Worm (Caenorhabditis elegans) whole organism, mixed stage, embryonic: ENCODE data around the gene M117.6.

Experiments used
- ceh-39 ChIP-seq: fragments of 150-350 bp; optimal IDR thresholded peaks from 2 replicates; lab custom pipeline; 2014; ENCODE audit warnings: missing biosample characterization, missing genetic modification characterization
- nhr-237 ChIP-seq: fragments of 150-350 bp; optimal IDR thresholded peaks from 2 replicates; lab custom pipeline; 2014; ENCODE audit warnings: missing biosample characterization, missing genetic modification characterization
- nhr-28 ChIP-seq: fragments of 150-350 bp; optimal IDR thresholded peaks from 2 replicates; lab custom pipeline; 2014; ENCODE audit warnings: missing biosample characterization, missing genetic modification characterization
- sem-2 ChIP-seq: fragments of 200-800 bp; sonication (Bioruptor generic); optimal IDR thresholded peaks from 2 replicates; lab custom pipeline; 2018; ENCODE audit warnings: mild to moderate bottlenecking, missing genetic modification characterization, missing compliant biosample characterization
- unc-39 ChIP-seq: fragments of 150-350 bp; optimal IDR thresholded peaks from 2 replicates; lab custom pipeline; 2014; ENCODE audit warnings: missing biosample characterization, missing genetic modification characterization

DNA sequence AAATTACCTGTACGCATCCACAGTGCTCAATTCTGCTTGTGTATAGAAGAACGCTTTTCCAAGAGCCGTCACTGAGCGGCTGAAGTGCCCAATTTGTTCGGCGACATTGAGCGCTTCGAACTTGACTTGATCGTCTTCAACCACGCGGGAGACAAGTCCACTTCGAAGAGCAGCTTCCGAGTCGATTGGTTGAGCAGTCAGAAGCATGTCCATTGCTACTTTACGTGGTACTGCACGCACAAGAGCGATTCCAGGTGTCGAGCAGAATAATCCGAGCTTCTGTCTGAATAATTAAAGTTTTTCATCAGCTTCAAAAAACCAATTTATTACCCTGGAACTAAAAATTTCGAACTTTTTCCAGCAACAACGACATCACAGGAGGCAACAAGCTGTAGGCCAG, 27.5 kb upstream of the M117.6 start:
- TF ChIP-seq ceh-39 (tag; lab: Kevin White, UChicago): no peak
- no peak for TF ChIP-seq sem-2 (GFP tag; lab: Kevin White, UChicago)
- TF ChIP-seq nhr-28 (tag; lab: Kevin White, UChicago): no peak
- no peak for TF ChIP-seq unc-39 (tag; lab: Kevin White, UChicago)
- TF ChIP-seq nhr-237 (tag; lab: Kevin White, UChicago): no peak
